Worm (Caenorhabditis elegans) whole organism, late embryonic: Measurements from ENCODE around the gene smg-3.

ENCODE experiments used
- C38D4.7 ChIP-seq: fragments of 200-800 bp; sonication (Bioruptor generic); optimal IDR thresholded peaks from 2 replicates; lab custom pipeline; 2018; ENCODE audit warnings: mild to moderate bottlenecking, missing genetic modification characterization, moderate library complexity, missing compliant biosample characterization
- F13H6.1 ChIP-seq: sonication (generic microtip); optimal IDR thresholded peaks from 2 replicates; lab custom pipeline; 2016; ENCODE audit warnings: missing genetic modification characterization, missing compliant biosample characterization
- K02D7.2 ChIP-seq: sonication (generic microtip); optimal IDR thresholded peaks from 2 replicates; lab custom pipeline; 2017; ENCODE audit warnings: mild to moderate bottlenecking, missing genetic modification characterization, missing compliant biosample characterization
- T23F11.4 ChIP-seq: fragments of 200-800 bp; sonication (Bioruptor generic); optimal IDR thresholded peaks from 2 replicates; lab custom pipeline; 2018; ENCODE audit warnings: mild to moderate bottlenecking, missing genetic modification characterization, missing compliant biosample characterization
- ahr-1 ChIP-seq: sonication (generic microtip); optimal IDR thresholded peaks from 2 replicates; lab custom pipeline; 2016; ENCODE audit warnings: missing genetic modification characterization, missing compliant biosample characterization
- ama-1 ChIP-seq: fragments of 150-350 bp; optimal IDR thresholded peaks from 2 replicates; lab custom pipeline; 2014
- ceh-30 ChIP-seq: fragments of 150-350 bp; optimal IDR thresholded peaks from 2 replicates; lab custom pipeline; 2014; ENCODE audit warnings: missing biosample characterization, missing genetic modification characterization
- ceh-31 ChIP-seq: sonication (generic microtip); optimal IDR thresholded peaks from 2 replicates; lab custom pipeline; 2016; ENCODE audit warnings: missing genetic modification characterization, missing compliant biosample characterization
- ceh-45 ChIP-seq: fragments of 200-800 bp; sonication (Bioruptor generic); IDR thresholded peaks from 2 replicates; pipeline ENCODE4 v1.3.6; 2022; ENCODE audit warnings: missing genetic modification reagents, missing genetic modification characterization, missing compliant biosample characterization
- ceh-48 ChIP-seq: sonication (generic microtip); optimal IDR thresholded peaks from 2 replicates; lab custom pipeline; 2016; ENCODE audit warnings: missing genetic modification characterization, inconsistent platforms, missing compliant biosample characterization
- ceh-6 ChIP-seq: fragments of 200-800 bp; sonication (Bioruptor generic); optimal IDR thresholded peaks from 2 replicates; lab custom pipeline; 2018; ENCODE audit warnings: mild to moderate bottlenecking, missing genetic modification characterization, missing compliant biosample characterization
- ceh-9 ChIP-seq: sonication (generic microtip); optimal IDR thresholded peaks from 2 replicates; lab custom pipeline; 2016; ENCODE audit warnings: mild to moderate bottlenecking, missing genetic modification characterization, inconsistent platforms, missing compliant biosample characterization
- che-1 ChIP-seq: sonication (generic microtip); optimal IDR thresholded peaks from 2 replicates; lab custom pipeline; 2016; ENCODE audit warnings: mild to moderate bottlenecking, missing genetic modification characterization, missing compliant biosample characterization
- dve-1 ChIP-seq: sonication (generic microtip); optimal IDR thresholded peaks from 2 replicates; lab custom pipeline; 2017; ENCODE audit warnings: antibody characterized with exemption, mild to moderate bottlenecking, missing genetic modification characterization, missing compliant biosample characterization
- elt-2 ChIP-seq: sonication (generic microtip); optimal IDR thresholded peaks from 2 replicates; lab custom pipeline; 2016; ENCODE audit warnings: missing genetic modification reagents, missing genetic modification characterization, missing compliant biosample characterization
- ets-4 ChIP-seq: sonication (generic microtip); optimal IDR thresholded peaks from 2 replicates; lab custom pipeline; 2016; ENCODE audit warnings: missing genetic modification characterization, missing compliant biosample characterization
- eyg-1 ChIP-seq: sonication (generic microtip); optimal IDR thresholded peaks from 2 replicates; lab custom pipeline; 2016; ENCODE audit warnings: missing genotype, missing genetic modification characterization, missing compliant biosample characterization
- fkh-6 ChIP-seq: sonication (generic microtip); optimal IDR thresholded peaks from 2 replicates; lab custom pipeline; 2016; ENCODE audit warnings: missing genetic modification characterization, missing compliant biosample characterization
- gmeb-2 ChIP-seq: sonication (generic microtip); optimal IDR thresholded peaks from 2 replicates; lab custom pipeline; 2016; ENCODE audit warnings: missing genetic modification characterization, inconsistent platforms, missing compliant biosample characterization
- hlh-15 ChIP-seq: sonication (generic microtip); optimal IDR thresholded peaks from 2 replicates; lab custom pipeline; 2016; ENCODE audit warnings: missing genetic modification characterization, missing compliant biosample characterization
- hlh-6 ChIP-seq: sonication (generic microtip); optimal IDR thresholded peaks from 2 replicates; lab custom pipeline; 2016; ENCODE audit warnings: missing genotype, missing genetic modification characterization, missing compliant biosample characterization
- lim-6 ChIP-seq: sonication (generic microtip); optimal IDR thresholded peaks from 2 replicates; lab custom pipeline; 2016; ENCODE audit warnings: missing genetic modification characterization, missing compliant biosample characterization
- mec-3 ChIP-seq: sonication (generic microtip); optimal IDR thresholded peaks from 2 replicates; lab custom pipeline; 2016; ENCODE audit warnings: borderline replicate concordance, missing genetic modification characterization, missing compliant biosample characterization
- nfya-1 ChIP-seq: sonication (generic microtip); optimal IDR thresholded peaks from 2 replicates; lab custom pipeline; 2017; ENCODE audit warnings: missing genetic modification characterization, mild to moderate bottlenecking, missing compliant biosample characterization, antibody characterized with exemption, moderate library complexity
- nhr-232 ChIP-seq: sonication (generic microtip); optimal IDR thresholded peaks from 2 replicates; lab custom pipeline; 2016; ENCODE audit warnings: missing genetic modification characterization, missing compliant biosample characterization
- odd-2 ChIP-seq: sonication (generic microtip); optimal IDR thresholded peaks from 2 replicates; lab custom pipeline; 2017; ENCODE audit warnings: antibody characterized with exemption, mild to moderate bottlenecking, missing genetic modification characterization, missing compliant biosample characterization
- pat-9 ChIP-seq: fragments of 200-800 bp; sonication (Bioruptor generic); optimal IDR thresholded peaks from 2 replicates; lab custom pipeline; 2018; ENCODE audit warnings: mild to moderate bottlenecking, missing genetic modification characterization, moderate library complexity, missing compliant biosample characterization
- pax-1 ChIP-seq: fragments of 150-350 bp; optimal IDR thresholded peaks from 2 replicates; lab custom pipeline; 2014; ENCODE audit warnings: missing biosample characterization, missing genetic modification characterization
- pha-2 ChIP-seq: sonication (generic microtip); optimal IDR thresholded peaks from 2 replicates; lab custom pipeline; 2017; ENCODE audit warnings: mild to moderate bottlenecking, missing genetic modification characterization, missing compliant biosample characterization
- pros-1 ChIP-seq: fragments of 150-350 bp; optimal IDR thresholded peaks from 2 replicates; lab custom pipeline; 2014; ENCODE audit warnings: missing biosample characterization, missing genetic modification reagents, missing genetic modification characterization
- ref-2 ChIP-seq: sonication (generic microtip); optimal IDR thresholded peaks from 2 replicates; lab custom pipeline; 2016; ENCODE audit warnings: missing genetic modification characterization, missing compliant biosample characterization
- rnt-1 ChIP-seq: sonication (generic microtip); optimal IDR thresholded peaks from 2 replicates; lab custom pipeline; 2016; ENCODE audit warnings: missing genetic modification characterization, missing compliant biosample characterization
- sdc-2 ChIP-seq: sonication (generic microtip); optimal IDR thresholded peaks from 2 replicates; lab custom pipeline; 2016; ENCODE audit warnings: missing genotype, missing genetic modification characterization, missing compliant biosample characterization
- tbx-2 ChIP-seq: sonication (generic microtip); optimal IDR thresholded peaks from 2 replicates; lab custom pipeline; 2016; ENCODE audit warnings: missing genetic modification characterization, missing compliant biosample characterization
- ttx-3 ChIP-seq: sonication (generic microtip); optimal IDR thresholded peaks from 2 replicates; lab custom pipeline; 2016; ENCODE audit warnings: missing genetic modification reagents, missing genetic modification characterization, missing compliant biosample characterization
- unc-3 ChIP-seq, 2 experiments: fragments of 200-800 bp in 1 of 2; sonication (Bioruptor generic) in 1 of 2; sonication (generic microtip) in 1 of 2; conservative IDR thresholded peaks in 1 of 2; optimal IDR thresholded peaks in 1 of 2; 2 replicates each; pipeline versions ENCODE4 v1.3.6 to Lab custom; 2016 to 2022; ENCODE audit warnings: missing compliant biosample characterization in 2 of 2, missing genetic modification characterization in 2 of 2, missing genetic modification reagents in 1 of 2
- unc-86 ChIP-seq: sonication (generic microtip); optimal IDR thresholded peaks from 2 replicates; lab custom pipeline; 2016; ENCODE audit warnings: missing genetic modification characterization, missing compliant biosample characterization
- zip-5 ChIP-seq: sonication (generic microtip); optimal IDR thresholded peaks from 2 replicates; lab custom pipeline; 2016; ENCODE audit warnings: missing genetic modification characterization, missing compliant biosample characterization
- ztf-16 ChIP-seq: sonication (generic microtip); optimal IDR thresholded peaks from 2 replicates; lab custom pipeline; 2017; ENCODE audit warnings: missing genetic modification characterization, missing compliant biosample characterization

The smg-3 gene

ce11 chrIV:6335908-6336307, 37.0 kb downstream of the smg-3 start, which contains the start of gene mif-4:
Gene mif-4 (minus strand): TSS chrIV:6335994.
- TF ChIP-seq ttx-3 (tag; lab: Kevin White, UChicago), result no peak
- no peak for TF ChIP-seq ref-2 (tag; lab: Kevin White, UChicago)
- no peak for TF ChIP-seq nfya-1 (tag; lab: Kevin White, UChicago)
- TF ChIP-seq hlh-15 (tag; lab: Kevin White, UChicago), result no peak
- no peak for TF ChIP-seq eyg-1 (tag; lab: Kevin White, UChicago)
- no peak for TF ChIP-seq nhr-232 (tag; lab: Kevin White, UChicago)
- no peak for TF ChIP-seq pha-2 (tag; lab: Kevin White, UChicago)
- TF ChIP-seq fkh-6 (tag; lab: Kevin White, UChicago), result no peak
- TF ChIP-seq gmeb-2 (tag; lab: Kevin White, UChicago), result no peak
- no peak for TF ChIP-seq tbx-2 (tag; lab: Kevin White, UChicago)
- TF ChIP-seq ceh-9 (tag; lab: Kevin White, UChicago), result no peak
- no peak for TF ChIP-seq K02D7.2 (tag; lab: Kevin White, UChicago)
- no peak for TF ChIP-seq dve-1
- no peak for TF ChIP-seq ceh-6 (GFP tag; lab: Kevin White, UChicago)
- TF ChIP-seq pat-9 (tag; lab: Kevin White, UChicago), result no peak
- TF ChIP-seq F13H6.1 (tag; lab: Kevin White, UChicago), result no peak

ce11 chrIV:6333915-6334314, 39.0 kb downstream of the smg-3 start, which contains the start of gene blos-2:
Gene blos-2 (plus strand): TSS chrIV:6334215.
- TF ChIP-seq lim-6, result no peak
- no peak for TF ChIP-seq ceh-45 (GFP tag; lab: Robert Waterston, UW)
- no peak for TF ChIP-seq dve-1
- TF ChIP-seq che-1, result no peak
- no peak for TF ChIP-seq elt-2 (tag; lab: Kevin White, UChicago)
- TF ChIP-seq ama-1 (lab: Kevin White, UChicago), result no peak
- TF ChIP-seq ahr-1 (tag; lab: Kevin White, UChicago), result no peak
- no peak for TF ChIP-seq T23F11.4 (GFP tag; lab: Kevin White, UChicago)
- no peak for TF ChIP-seq pros-1 (tag; lab: Kevin White, UChicago)
- TF ChIP-seq, all 69 proteins: peak for 0

ce11 chrIV:6330790-6331189, 42.1 kb downstream of the smg-3 start:
- TF ChIP-seq gmeb-2 (tag; lab: Kevin White, UChicago), result no peak
- TF ChIP-seq rnt-1 (tag; lab: Kevin White, UChicago), result peak; percentile 11
- TF ChIP-seq elt-2 (tag; lab: Kevin White, UChicago), result peak; percentile 56

- TF ChIP-seq odd-2, result no peak
- no peak for TF ChIP-seq tbx-2 (tag; lab: Kevin White, UChicago)
- no peak for TF ChIP-seq ceh-48 (tag; lab: Kevin White, UChicago)
- no peak for TF ChIP-seq ceh-30 (tag; lab: Kevin White, UChicago)
- no peak for TF ChIP-seq ceh-31 (tag; lab: Kevin White, UChicago)
- no peak for TF ChIP-seq unc-86 (tag; lab: Kevin White, UChicago)
- TF ChIP-seq elt-2 (tag; lab: Kevin White, UChicago), result no peak
- no peak for TF ChIP-seq unc-3 (GFP tag; conservative IDR thresholded peaks at IDR 0.05; lab: Robert Waterston, UW)
- no peak for TF ChIP-seq unc-3 (tag; optimal IDR thresholded peaks at IDR 0.05; lab: Kevin White, UChicago)
- no peak for TF ChIP-seq sdc-2
- no peak for TF ChIP-seq ztf-16 (tag; lab: Kevin White, UChicago)
- no peak for TF ChIP-seq ttx-3 (tag; lab: Kevin White, UChicago)
- TF ChIP-seq ets-4, result no peak
- no peak for TF ChIP-seq zip-5 (tag; lab: Kevin White, UChicago)
- no peak for TF ChIP-seq pax-1
- no peak for TF ChIP-seq nfya-1 (tag; lab: Kevin White, UChicago)
- TF ChIP-seq pha-2 (tag; lab: Kevin White, UChicago), result no peak
- TF ChIP-seq mec-3 (tag; lab: Kevin White, UChicago), result no peak
- no peak for TF ChIP-seq C38D4.7 (GFP tag; lab: Kevin White, UChicago)
- no peak for TF ChIP-seq hlh-6 (tag; lab: Kevin White, UChicago)
Observed at ce11 chrIV:6329339-6329738, 43.6 kb downstream of the smg-3 start, which contains the start of gene seu-1. Gene seu-1 (plus strand): TSS chrIV:6329639.
